Worm (Caenorhabditis elegans) whole organism, midembryonic: Measurements from ENCODE around the gene T26C5.3.
A peak's percentile ranks its signal among the peaks of the same experiment; 100 is the strongest.

Experiments used
- T22C8.4 ChIP-seq: fragments of 200-800 bp; sonication (Bioruptor generic); IDR thresholded peaks from 2 replicates; pipeline ENCODE4 v1.3.6; 2022; ENCODE audit warnings: missing genetic modification characterization, missing compliant biosample characterization
- cog-1 ChIP-seq: sonication (generic microtip); optimal IDR thresholded peaks from 2 replicates; lab custom pipeline; 2016; ENCODE audit warnings: missing genetic modification characterization, missing compliant biosample characterization
- flt-1 ChIP-seq: fragments of 200-800 bp; sonication (Bioruptor generic); IDR thresholded peaks from 2 replicates; pipeline ENCODE4 v1.3.6; 2022; ENCODE audit warnings: missing genetic modification characterization, missing compliant biosample characterization
- klf-2 ChIP-seq: fragments of 200-800 bp; sonication (Bioruptor generic); conservative IDR thresholded peaks from 2 replicates; pipeline ENCODE4 v1.3.6; 2022; ENCODE audit warnings: missing genetic modification reagents, missing genetic modification characterization, missing compliant biosample characterization
- med-1 ChIP-seq: sonication (generic microtip); optimal IDR thresholded peaks from 2 replicates; lab custom pipeline; 2017; ENCODE audit warnings: missing genetic modification characterization, mild to moderate bottlenecking, missing compliant biosample characterization, antibody characterized with exemption, missing genetic modification reagents; ENCODE audit not compliant: insufficient read depth
- ref-1 ChIP-seq: fragments of 200-800 bp; sonication (Bioruptor generic); conservative IDR thresholded peaks from 2 replicates; pipeline ENCODE4 v1.3.6; 2022; ENCODE audit warnings: missing genetic modification reagents, missing genetic modification characterization, missing compliant biosample characterization
- tab-1 ChIP-seq: fragments of 200-800 bp; sonication (Bioruptor generic); IDR thresholded peaks from 2 replicates; pipeline ENCODE4 v1.3.6; 2022; ENCODE audit warnings: missing genetic modification characterization, missing compliant biosample characterization
- ztf-23 ChIP-seq: fragments of 200-800 bp; sonication (Bioruptor generic); IDR thresholded peaks from 2 replicates; pipeline ENCODE4 v1.3.6; 2022; ENCODE audit warnings: missing genetic modification reagents, missing genetic modification characterization, missing compliant biosample characterization
- ztf-29 ChIP-seq: fragments of 200-800 bp; sonication (Bioruptor generic); IDR thresholded peaks from 2 replicates; pipeline ENCODE4 v1.3.6; 2022; ENCODE audit warnings: missing genetic modification reagents, missing genetic modification characterization, missing compliant biosample characterization

Gene T26C5.3

DNA sequence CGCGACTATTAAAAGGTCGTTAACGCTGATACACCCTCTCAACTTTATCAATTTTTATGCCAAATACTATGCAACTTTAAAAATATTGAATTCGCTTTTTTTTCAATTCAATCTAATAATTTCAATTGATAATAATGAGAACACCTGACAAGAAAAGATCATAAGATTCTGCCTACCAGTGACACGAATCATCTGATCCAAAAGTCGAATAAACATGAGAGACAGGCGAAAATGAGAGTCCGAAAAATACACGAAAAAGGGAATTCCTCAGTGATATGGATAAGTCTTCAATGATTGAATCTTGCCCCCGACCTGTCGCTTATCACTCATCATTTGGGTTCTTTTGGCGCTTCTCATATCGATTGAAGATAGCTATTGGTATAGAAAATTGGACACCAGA is 5.2 kb downstream of the T26C5.3 start:
- TF ChIP-seq ztf-29 (GFP tag; lab: Robert Waterston, UW) = no peak
- no peak for TF ChIP-seq ref-1 (GFP tag; lab: Robert Waterston, UW)
- TF ChIP-seq tab-1 (GFP tag; lab: Robert Waterston, UW) = no peak
- no peak for TF ChIP-seq ztf-23 (GFP tag; lab: Robert Waterston, UW)
- TF ChIP-seq flt-1 (GFP tag; lab: Robert Waterston, UW) = no peak

DNA sequence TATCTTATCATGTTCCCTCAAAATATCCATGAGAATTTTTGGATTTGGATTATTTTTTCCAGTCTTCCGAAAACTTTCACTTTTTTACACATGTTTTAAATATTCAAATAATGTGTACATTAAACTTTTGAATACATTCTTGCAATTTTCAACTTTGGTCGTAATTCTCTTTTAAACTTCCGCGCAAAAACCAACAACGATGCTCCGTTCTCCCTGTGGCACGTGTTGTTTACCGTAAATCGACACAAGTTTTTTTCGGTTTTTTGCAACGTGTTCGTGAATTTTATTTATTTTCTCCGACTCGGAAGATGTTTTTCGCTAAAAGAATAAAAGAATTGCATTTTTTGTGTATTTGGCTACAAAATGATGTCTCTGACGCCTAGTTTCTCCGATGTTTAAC is 6.4 kb downstream of the T26C5.3 start:
- TF ChIP-seq flt-1 (GFP tag; lab: Robert Waterston, UW) (no peak), T22C8.4 (GFP tag; lab: Robert Waterston, UW) (no peak), ref-1 (GFP tag; lab: Robert Waterston, UW) (no peak), klf-2 (GFP tag; lab: Robert Waterston, UW) (no peak), med-1 (GFP tag; lab: Kevin White, UChicago) (no peak), cog-1 (tag; lab: Kevin White, UChicago) (no peak), ztf-23 (GFP tag; lab: Robert Waterston, UW) (no peak), tab-1 (GFP tag; lab: Robert Waterston, UW) (no peak), ztf-29 (GFP tag; lab: Robert Waterston, UW) (no peak)

DNA sequence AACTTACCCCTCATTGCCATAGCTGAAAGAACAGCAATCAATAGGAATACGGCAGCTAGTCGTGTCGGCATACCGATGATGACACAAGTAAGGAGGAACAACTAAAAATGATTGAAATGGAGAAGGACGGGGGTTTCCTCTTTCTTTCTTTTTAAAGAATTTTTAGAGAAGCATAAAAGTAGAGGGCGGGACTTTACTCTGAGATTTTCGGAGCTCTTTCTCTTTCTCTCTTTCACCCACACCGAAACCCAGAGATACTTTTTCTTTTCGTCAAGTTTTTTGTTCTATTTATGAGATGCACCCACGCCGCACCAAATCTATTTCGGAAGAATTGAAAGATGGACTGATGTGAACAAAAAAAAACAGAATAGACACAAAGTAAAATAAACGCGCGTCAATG is 10.3 kb downstream of the T26C5.3 start, which contains the start of gene T26C5.5:
TSS of gene T26C5.5 (minus strand) at position 101 of the 400 bp plus-strand sequence.
- TF ChIP-seq cog-1 (tag; lab: Kevin White, UChicago) = no peak
- no peak for TF ChIP-seq ztf-29 (GFP tag; lab: Robert Waterston, UW)
- no peak for TF ChIP-seq ztf-23 (GFP tag; lab: Robert Waterston, UW)
- no peak for TF ChIP-seq flt-1 (GFP tag; lab: Robert Waterston, UW)
- no peak for TF ChIP-seq T22C8.4 (GFP tag; lab: Robert Waterston, UW)
- TF ChIP-seq tab-1 (GFP tag; lab: Robert Waterston, UW) = no peak
- no peak for TF ChIP-seq med-1 (GFP tag; lab: Kevin White, UChicago)
- no peak for TF ChIP-seq klf-2 (GFP tag; lab: Robert Waterston, UW)
- TF ChIP-seq ref-1 (GFP tag; lab: Robert Waterston, UW) = no peak

DNA sequence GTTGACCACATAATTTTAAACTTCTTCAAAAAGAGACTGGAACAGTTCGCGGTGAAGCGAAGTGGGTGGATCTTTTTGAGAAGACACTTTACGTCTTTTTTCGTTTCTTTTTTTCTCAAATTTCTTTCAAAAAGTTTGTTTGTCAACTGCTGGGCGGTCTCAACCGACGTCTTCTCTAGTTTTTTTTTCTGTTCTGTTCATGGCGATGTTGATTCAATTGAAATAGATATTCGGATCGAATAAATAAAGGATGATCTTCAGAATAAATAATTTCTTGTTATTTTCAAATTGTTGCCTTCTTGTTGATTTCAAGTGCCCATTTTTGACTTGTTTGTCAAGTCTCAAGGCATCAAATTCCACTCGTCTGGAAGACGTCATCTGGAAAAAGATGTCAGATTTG is 14.0 kb downstream of the T26C5.3 start, which contains the start of gene T26C5.4:
TSS of gene T26C5.4 (minus strand) at position 101 of the 400 bp plus-strand sequence.
- TF ChIP-seq flt-1 (GFP tag; lab: Robert Waterston, UW) (no peak), T22C8.4 (GFP tag; lab: Robert Waterston, UW) (no peak), klf-2 (GFP tag; lab: Robert Waterston, UW) (no peak), ref-1 (GFP tag; lab: Robert Waterston, UW) (no peak), ztf-23 (GFP tag; lab: Robert Waterston, UW) (no peak)

DNA sequence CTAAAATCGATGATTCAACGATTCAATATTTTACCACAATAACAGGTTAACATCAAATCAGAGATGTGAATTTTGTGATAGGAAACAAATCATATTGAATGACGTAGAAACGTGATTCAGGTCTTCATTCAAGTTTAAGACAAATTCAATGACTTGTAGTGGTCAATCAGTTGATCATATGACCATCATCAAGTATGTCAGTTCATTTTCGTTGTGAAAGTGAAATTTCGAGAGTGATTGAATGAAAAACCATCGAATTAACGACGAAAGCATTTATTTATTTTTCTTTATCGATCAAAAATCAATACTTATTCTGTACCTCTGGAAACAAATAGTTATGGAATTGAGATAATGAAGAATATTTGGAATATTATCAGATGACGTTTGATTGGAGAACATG is 15.1 kb downstream of the T26C5.3 start:
- TF ChIP-seq klf-2 (GFP tag; lab: Robert Waterston, UW) (no peak), med-1 (GFP tag; lab: Kevin White, UChicago) (no peak), cog-1 (tag; lab: Kevin White, UChicago) (no peak), ztf-23 (GFP tag; lab: Robert Waterston, UW) (no peak), tab-1 (GFP tag; lab: Robert Waterston, UW) (no peak), ref-1 (GFP tag; lab: Robert Waterston, UW) (no peak), flt-1 (GFP tag; lab: Robert Waterston, UW) (no peak), T22C8.4 (GFP tag; lab: Robert Waterston, UW) (no peak), ztf-29 (GFP tag; lab: Robert Waterston, UW) (no peak)

DNA sequence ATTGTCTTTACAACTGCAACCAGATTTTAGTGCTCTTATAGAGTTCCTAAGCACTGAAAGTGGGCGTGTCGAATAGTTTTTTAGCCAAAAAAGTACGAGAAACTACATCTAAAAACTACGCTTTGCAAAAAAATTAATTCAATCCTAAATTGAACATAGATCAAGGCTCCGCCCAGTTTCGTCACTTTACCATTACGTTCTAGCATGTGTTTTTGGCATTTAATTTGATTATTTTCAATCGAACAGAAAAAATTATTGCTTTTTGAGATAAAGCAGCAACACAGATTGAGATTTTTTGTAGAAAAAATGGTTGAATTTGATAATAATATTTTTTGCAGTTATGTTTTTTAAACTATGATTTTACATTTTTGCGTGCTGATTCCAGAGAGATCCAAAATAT is 17.8 kb downstream of the T26C5.3 start, which contains the start of gene nlp-82:
TSS of gene nlp-82 (minus strand) at position 101 of the 400 bp plus-strand sequence.
- TF ChIP-seq tab-1 (GFP tag; lab: Robert Waterston, UW) (no peak), ztf-23 (GFP tag; lab: Robert Waterston, UW) (no peak), klf-2 (GFP tag; lab: Robert Waterston, UW) (no peak), cog-1 (tag; lab: Kevin White, UChicago) (no peak), ref-1 (GFP tag; lab: Robert Waterston, UW) (no peak), med-1 (GFP tag; lab: Kevin White, UChicago) (no peak), T22C8.4 (GFP tag; lab: Robert Waterston, UW) (no peak), ztf-29 (GFP tag; lab: Robert Waterston, UW) (no peak), flt-1 (GFP tag; lab: Robert Waterston, UW) (no peak)

DNA sequence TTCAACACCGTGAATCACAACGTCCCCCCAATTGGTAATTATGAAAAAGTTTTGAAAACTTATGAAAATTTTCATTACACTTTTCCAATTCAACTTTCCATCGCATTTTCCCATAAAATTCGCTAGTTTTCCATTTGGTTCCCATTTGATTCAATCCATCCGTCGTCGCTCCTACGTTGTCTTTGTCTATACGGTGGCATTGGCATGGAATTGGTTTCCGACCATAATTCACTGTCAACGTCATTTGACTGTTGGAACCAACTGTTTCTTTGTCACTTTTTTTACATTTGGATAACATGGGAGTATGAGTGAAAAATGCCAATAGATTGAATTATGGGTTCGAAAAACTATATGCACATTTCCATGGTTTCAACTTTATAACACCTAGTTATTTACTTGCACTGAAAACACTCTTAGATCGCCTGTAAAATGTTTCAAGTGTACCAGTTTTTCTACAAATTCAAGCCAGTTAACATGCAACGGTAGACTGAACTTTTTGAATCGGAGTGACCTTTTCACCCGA is 21.7 kb downstream of the T26C5.3 start:
- TF ChIP-seq klf-2 (GFP tag; lab: Robert Waterston, UW) = no peak
- TF ChIP-seq T22C8.4 (GFP tag; lab: Robert Waterston, UW) = 0 out of 2 replicates have a peak, but pooled peaks have one; percentile 11
- no peak for TF ChIP-seq ref-1 (GFP tag; lab: Robert Waterston, UW)
- TF ChIP-seq tab-1 (GFP tag; lab: Robert Waterston, UW) = no peak
- TF ChIP-seq ztf-29 (GFP tag; lab: Robert Waterston, UW) = no peak
- peak; percentile 52 for TF ChIP-seq flt-1 (GFP tag; lab: Robert Waterston, UW)
- peak; percentile 9 for TF ChIP-seq cog-1 (tag; lab: Kevin White, UChicago)
- TF ChIP-seq ztf-23 (GFP tag; lab: Robert Waterston, UW) = no peak
- TF ChIP-seq med-1 (GFP tag; lab: Kevin White, UChicago) = no peak

DNA sequence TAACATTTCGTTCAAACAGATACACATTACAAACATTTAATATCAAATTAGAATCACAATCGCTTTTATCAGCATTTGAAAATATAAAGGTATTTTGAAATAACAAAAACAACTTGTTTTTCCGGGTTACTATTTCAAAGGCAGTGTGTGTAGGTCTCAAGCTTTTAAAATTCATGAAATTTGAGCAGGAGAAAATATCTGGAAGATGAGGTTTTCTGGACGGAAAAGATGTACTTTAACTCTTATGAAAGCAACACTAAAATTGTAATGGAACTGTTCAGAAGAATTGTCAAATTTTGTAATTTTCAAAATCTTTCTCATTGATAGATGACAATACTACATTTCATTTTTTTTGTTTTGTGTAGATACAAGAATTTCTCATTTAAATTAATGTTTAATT is 22.2 kb downstream of the T26C5.3 start:
- TF ChIP-seq med-1 (GFP tag; lab: Kevin White, UChicago) = no peak
- TF ChIP-seq ztf-23 (GFP tag; lab: Robert Waterston, UW) = 0 out of 2 replicates have a peak, but pooled peaks have one; percentile 42

DNA sequence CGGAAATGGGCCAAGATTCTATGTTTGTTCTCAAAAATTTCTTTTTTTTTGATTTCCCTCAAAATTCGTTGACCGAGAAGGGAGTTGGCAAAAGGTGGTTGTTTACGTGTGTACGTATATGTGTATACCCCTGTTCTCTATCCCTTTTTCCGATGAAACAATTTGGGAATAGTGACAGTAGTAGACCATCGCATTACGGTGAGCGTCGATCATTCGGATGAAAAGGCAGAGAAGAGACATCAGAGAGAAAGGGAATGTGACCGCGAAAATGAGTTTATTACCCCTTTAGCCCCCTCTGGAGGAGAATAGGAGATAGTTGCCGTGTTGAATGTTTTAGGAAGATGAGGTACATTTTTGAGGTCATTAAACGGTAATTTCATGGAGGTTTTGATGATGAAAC is 23.6 kb downstream of the T26C5.3 start:
- TF ChIP-seq ztf-23 (GFP tag; lab: Robert Waterston, UW) = no peak
- no peak for TF ChIP-seq cog-1 (tag; lab: Kevin White, UChicago)
